Fruit fly (Drosophila melanogaster) whole organism, embryonic: ENCODE measurements around the gene GstD8.

Experiments used
- Blimp-1 ChIP-seq: fragments of 200-800 bp; sonication (Bioruptor generic); optimal IDR thresholded peaks from 3 replicates; lab custom pipeline; 2018; ENCODE audit warnings: missing biosample characterization, missing genetic modification characterization, mild to moderate bottlenecking, moderate library complexity, missing genetic modification reagents
- CG6854 ChIP-seq: fragments of 200-800 bp; sonication (Bioruptor generic); optimal IDR thresholded peaks from 3 replicates; lab custom pipeline; 2017; ENCODE audit warnings: missing biosample characterization, mild to moderate bottlenecking, missing genetic modification characterization
- CG7357 ChIP-seq: fragments of 200-800 bp; sonication (Bioruptor generic); IDR thresholded peaks from 3 replicates; pipeline ENCODE4 v1.3.6; 2022; ENCODE audit warnings: missing biosample characterization, missing genetic modification characterization
- CG8281 ChIP-seq: fragments of 200-800 bp; sonication (Bioruptor generic); optimal IDR thresholded peaks from 2 replicates; lab custom pipeline; 2018; ENCODE audit warnings: missing biosample characterization, mild to moderate bottlenecking, missing genetic modification characterization, moderate library complexity
- Hmr ChIP-seq: fragments of 200-800 bp; sonication (Bioruptor generic); optimal IDR thresholded peaks from 3 replicates; lab custom pipeline; 2017; ENCODE audit warnings: mild to moderate bottlenecking, missing biosample characterization, missing genetic modification reagents, missing genetic modification characterization
- Hr78 ChIP-seq, 2 experiments: fragments of 200-800 bp in 1 of 2; fragments of >200 bp in 1 of 2; sonication (Bioruptor generic) in 1 of 2; optimal IDR thresholded peaks; 2 replicates each; lab custom pipeline; 2017 to 2019; ENCODE audit warnings: missing biosample characterization in 2 of 2, missing genetic modification characterization in 2 of 2, mild to moderate bottlenecking in 1 of 2, moderate library complexity in 1 of 2
- bowl ChIP-seq: fragments of 200-800 bp; sonication (Bioruptor generic); IDR thresholded peaks from 2 replicates; pipeline ENCODE4 v1.3.6; 2022; ENCODE audit warnings: missing biosample characterization, missing genetic modification characterization
- pb ChIP-seq: fragments of 200-800 bp; sonication (Bioruptor generic); optimal IDR thresholded peaks from 3 replicates; lab custom pipeline; 2016; ENCODE audit warnings: missing biosample characterization, missing genetic modification characterization
- stc ChIP-seq: fragments of 200-800 bp; sonication (Bioruptor generic); IDR thresholded peaks from 2 replicates; pipeline ENCODE4 v1.3.6; 2022; ENCODE audit warnings: missing biosample characterization, missing genetic modification characterization

DNA sequence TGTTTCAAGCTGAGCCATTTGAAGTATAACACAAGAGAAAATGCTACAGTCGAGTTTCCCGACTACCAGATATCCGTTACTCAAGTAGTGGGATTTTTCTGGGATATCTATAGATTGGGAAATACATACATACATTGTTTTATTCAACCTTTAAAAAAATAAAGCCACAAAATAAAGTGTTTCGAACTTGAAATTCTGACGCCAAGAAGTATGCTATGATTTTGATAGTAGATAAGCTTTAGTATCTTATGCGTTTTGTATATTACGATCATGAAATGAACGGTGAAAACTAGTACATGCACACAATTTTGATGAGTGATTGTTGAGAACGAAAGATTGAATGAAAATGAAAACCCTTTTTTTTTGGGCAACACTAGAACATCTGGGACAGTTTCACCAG is 16.3 kb upstream of the GstD8 start:
- TF ChIP-seq CG6854 (GFP tag; lab: Kevin White, UChicago) (no peak), Blimp-1 (GFP tag; lab: Kevin White, UChicago) (no peak), Hr78 (GFP tag; optimal IDR thresholded peaks at IDR 0.05; lab: Kevin White, UChicago) (no peak), Hmr (GFP tag; lab: Kevin White, UChicago) (no peak), stc (no peak), bowl (GFP tag; lab: Robert Waterston, UW) (no peak), pb (no peak), CG7357 (GFP tag; lab: Robert Waterston, UW) (no peak), CG8281 (tag; lab: Kevin White, UChicago) (no peak)
